Worm (Caenorhabditis elegans): ENCODE results near the gene K05F6.10.
"Not testable (repeated sequence)": the region's sequence is repeated elsewhere in the genome, so short reads cannot be mapped to it uniquely, and the experiment has no call there.

K05F6.10 gene

DNA sequence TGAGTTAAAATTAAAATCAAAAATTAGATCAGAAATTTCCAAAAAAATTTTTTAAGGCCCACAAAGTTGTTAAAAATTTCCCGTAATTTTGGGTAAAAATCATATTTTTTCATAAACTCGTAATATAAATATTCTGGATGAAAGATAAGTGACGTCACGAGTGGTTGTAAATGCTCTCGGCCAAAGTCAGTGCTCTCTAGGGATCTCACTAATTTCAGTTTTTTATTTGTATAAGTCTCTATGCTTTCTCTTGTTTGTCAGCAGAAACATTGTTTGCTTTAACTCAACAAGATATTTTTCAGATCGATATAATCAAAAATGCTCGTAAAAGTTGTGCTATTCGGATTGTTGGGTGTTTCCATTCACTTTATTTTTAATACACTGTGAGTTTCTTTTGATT, 32.7 kb downstream of the K05F6.10 start, which contains the start of gene K05F6.4:
Gene K05F6.4, plus strand, starts transcription at position 301 of the 400 bp plus-strand sequence.
- TF ChIP-seq alr-1, ceh-82, lsy-2 (tag; optimal IDR thresholded peaks at IDR 0.05): not testable (repeated sequence)

DNA sequence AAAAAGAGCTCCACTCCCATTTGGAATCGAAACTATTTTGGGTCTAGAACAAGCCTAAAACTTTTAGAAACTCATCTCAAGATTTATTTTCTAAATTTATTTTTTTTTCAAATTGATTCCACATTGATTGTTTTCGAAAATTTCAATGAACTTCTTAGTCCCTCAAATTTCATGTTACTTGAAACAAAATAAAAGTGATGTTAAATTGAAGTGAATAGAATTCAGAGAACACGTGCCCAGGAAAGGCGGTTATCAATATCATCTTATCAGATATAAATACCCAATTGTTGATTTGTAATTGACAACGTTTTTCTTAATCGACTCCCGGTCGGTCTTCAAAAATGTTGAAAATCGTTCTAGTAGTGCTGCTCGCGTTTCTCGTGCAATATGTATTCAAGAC, 35.3 kb downstream of the K05F6.10 start, which contains the start of gene poml-4:
Gene poml-4, plus strand, starts transcription at position 301 of the 400 bp plus-strand sequence.
- not testable (repeated sequence) for TF ChIP-seq sma-9 (GFP tag; optimal IDR thresholded peaks at IDR 0.05); sma-9 (tag; optimal IDR thresholded peaks at IDR 0.05); blmp-1 (tag; optimal IDR thresholded peaks at IDR 0.05; ENCODE audit: insufficient read depth); aly-2 (tag; optimal IDR thresholded peaks at IDR 0.05)

DNA sequence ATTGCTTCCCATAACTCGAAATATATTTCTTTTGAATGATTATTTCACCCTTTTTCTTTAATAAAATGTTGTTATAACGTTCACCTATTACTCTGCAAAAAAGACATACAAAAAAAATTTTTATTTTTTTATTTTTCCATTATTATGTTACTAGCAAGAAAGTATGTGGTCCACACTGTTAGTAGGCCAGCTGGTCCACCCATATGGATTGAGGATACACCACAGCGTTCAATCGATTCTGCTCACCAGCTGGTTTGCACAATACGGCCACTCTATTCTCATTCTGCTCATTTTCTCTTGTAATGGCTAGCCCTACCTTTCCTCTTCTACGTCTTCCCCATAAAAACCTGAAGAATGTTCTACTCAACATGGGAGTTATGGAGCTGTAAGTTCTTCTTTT, 37.3 kb downstream of the K05F6.10 start, which contains the start of gene fbxb-44:
Gene fbxb-44, plus strand, starts transcription at position 301 of the 400 bp plus-strand sequence.
- TF ChIP-seq Y55F3AM.14 (GFP tag; optimal IDR thresholded peaks at IDR 0.05) (no peak), ceh-16 (tag; optimal IDR thresholded peaks at IDR 0.05) (no peak), nhr-21 (tag; optimal IDR thresholded peaks at IDR 0.05) (no peak), unc-55 (GFP tag; optimal IDR thresholded peaks at IDR 0.05) (no peak), crh-2 (tag; optimal IDR thresholded peaks at IDR 0.05) (no peak), unc-39 (tag; optimal IDR thresholded peaks at IDR 0.05) (no peak), C34F6.9 (tag; optimal IDR thresholded peaks at IDR 0.05) (no peak), elt-1 (tag; optimal IDR thresholded peaks at IDR 0.05) (no peak), lin-11 (tag; optimal IDR thresholded peaks at IDR 0.05) (no peak), R02D3.7 (tag; optimal IDR thresholded peaks at IDR 0.05) (no peak), nhr-6 (tag; optimal IDR thresholded peaks at IDR 0.05) (no peak), ztf-4 (tag; optimal IDR thresholded peaks at IDR 0.05) (no peak), fos-1 (tag; optimal IDR thresholded peaks at IDR 0.05) (no peak), sma-9 (GFP tag; optimal IDR thresholded peaks at IDR 0.05) (no peak), sma-9 (tag; optimal IDR thresholded peaks at IDR 0.05) (no peak), nhr-11 (tag; optimal IDR thresholded peaks at IDR 0.05) (no peak), sem-4 (tag; optimal IDR thresholded peaks at IDR 0.05) (no peak), dmd-4 (tag; optimal IDR thresholded peaks at IDR 0.05) (no peak), ztf-1 (GFP tag; conservative IDR thresholded peaks at IDR 0.05) (no peak), ztf-11 (tag; optimal IDR thresholded peaks at IDR 0.05) (no peak), nhr-10 (tag; optimal IDR thresholded peaks at IDR 0.05) (no peak)

DNA sequence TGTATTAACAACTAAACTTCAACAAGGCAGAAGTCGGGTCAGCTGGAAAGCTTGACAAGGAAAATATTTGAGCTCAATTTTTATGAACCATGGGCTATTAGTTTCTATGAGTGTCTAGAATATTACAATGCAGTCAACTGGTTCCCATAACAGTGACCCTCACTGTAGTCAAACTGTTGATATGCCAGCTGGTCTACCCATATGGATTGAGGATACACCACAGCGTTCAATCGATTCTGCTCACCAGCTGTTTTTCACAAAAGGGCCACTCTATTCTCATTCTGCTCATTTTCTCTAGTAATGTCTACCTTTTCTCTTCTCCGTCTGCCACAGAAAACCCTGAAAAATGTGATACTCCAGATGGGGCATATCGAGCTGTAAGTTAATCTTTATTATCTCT, 38.6 kb downstream of the K05F6.10 start, which contains the start of gene fbxb-42:
Gene fbxb-42, plus strand, starts transcription at position 301 of the 400 bp plus-strand sequence.
- TF ChIP-seq Y55F3AM.14 (GFP tag; optimal IDR thresholded peaks at IDR 0.05) = no peak
- no peak for TF ChIP-seq gmeb-1 (tag; optimal IDR thresholded peaks at IDR 0.05)
- TF ChIP-seq mab-5 (tag; optimal IDR thresholded peaks at IDR 0.05) = no peak

DNA sequence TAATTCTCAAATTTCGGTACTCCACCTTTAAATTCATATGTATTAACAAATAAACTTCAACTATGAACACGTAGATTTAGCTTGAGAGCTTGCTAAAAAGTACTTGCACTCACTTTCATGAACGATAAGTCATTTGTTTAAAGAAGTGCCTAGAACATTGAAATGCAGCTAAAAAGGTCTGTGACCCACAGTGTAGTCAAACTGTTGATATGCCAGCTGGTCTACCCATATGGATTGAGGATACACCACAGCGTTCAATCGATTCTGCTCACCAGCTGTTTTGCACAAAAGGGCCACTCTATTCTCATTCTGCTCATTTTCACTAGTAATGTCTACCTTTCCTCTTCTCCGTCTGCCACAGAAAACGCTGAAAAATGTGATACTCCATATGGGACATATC, 40.0 kb downstream of the K05F6.10 start, which contains the start of gene fbxb-43:
Gene fbxb-43, plus strand, starts transcription at position 301 of the 400 bp plus-strand sequence.
- TF ChIP-seq mab-5 (tag; optimal IDR thresholded peaks at IDR 0.05) (no peak), sma-3 (GFP tag; optimal IDR thresholded peaks at IDR 0.05) (no peak), Y55F3AM.14 (GFP tag; optimal IDR thresholded peaks at IDR 0.05) (no peak), ztf-1 (GFP tag; conservative IDR thresholded peaks at IDR 0.05) (no peak), lsy-2 (tag; optimal IDR thresholded peaks at IDR 0.05) (no peak), sem-4 (tag; optimal IDR thresholded peaks at IDR 0.05) (no peak), blmp-1 (tag; optimal IDR thresholded peaks at IDR 0.05; ENCODE audit: insufficient read depth) (no peak), nhr-23 (tag; optimal IDR thresholded peaks at IDR 0.05) (no peak), ceh-16 (tag; optimal IDR thresholded peaks at IDR 0.05) (no peak), lin-39 (tag; optimal IDR thresholded peaks at IDR 0.05) (no peak), mdl-1 (tag; optimal IDR thresholded peaks at IDR 0.05) (no peak), gmeb-1 (tag; optimal IDR thresholded peaks at IDR 0.05) (no peak), lin-13 (GFP tag; optimal IDR thresholded peaks at IDR 0.05) (no peak), nhr-25 (tag; optimal IDR thresholded peaks at IDR 0.05) (no peak), crh-2 (tag; optimal IDR thresholded peaks at IDR 0.05) (no peak), elt-1 (tag; optimal IDR thresholded peaks at IDR 0.05) (no peak), nhr-77 (tag; optimal IDR thresholded peaks at IDR 0.05) (no peak), ztf-11 (tag; optimal IDR thresholded peaks at IDR 0.05) (no peak), aly-2 (tag; optimal IDR thresholded peaks at IDR 0.05) (no peak)

Measured in whole organism, L2 larva.